Fruit fly (Drosophila melanogaster): ENCODE results near the gene Arp5.
A peak's percentile ranks its signal among the peaks of the same experiment; 100 is the strongest.

Gene Arp5

DNA sequence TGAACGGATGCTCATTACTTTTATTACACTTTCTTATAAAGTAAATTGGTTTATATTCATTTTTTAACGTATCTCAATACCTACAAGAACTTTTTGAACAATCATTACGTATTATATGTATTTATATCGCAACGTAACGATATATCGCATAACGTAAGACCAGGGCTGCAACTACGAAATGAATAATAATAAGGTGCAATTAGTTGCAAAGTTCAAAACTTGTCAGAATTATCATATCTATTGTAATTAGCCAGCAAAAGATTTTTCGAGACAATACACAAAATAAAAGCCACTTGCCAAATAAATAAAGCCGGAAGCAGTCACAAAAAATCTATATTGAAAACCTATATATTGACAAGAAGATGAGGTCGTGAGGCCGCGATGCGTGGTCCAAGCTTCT is 30.0 kb downstream of the Arp5 start (continued):
- TF ChIP-seq CG7928 (GFP tag; optimal IDR thresholded peaks at IDR 0.05) (peak; percentile 87), usp (GFP tag; optimal IDR thresholded peaks at IDR 0.05) (no peak), dmrt99B (tag; optimal IDR thresholded peaks at IDR 0.05) (no peak), ac (GFP tag; optimal IDR thresholded peaks at IDR 0.05) (no peak), CG17361 (GFP tag; IDR thresholded peaks at IDR 0.05) (no peak), Ptx1 (GFP tag; IDR thresholded peaks at IDR 0.05) (no peak), CG32767 (GFP tag; IDR thresholded peaks at IDR 0.05) (peak; percentile 33; the same call in 1 of the 2 replicates), CG6254 (GFP tag; optimal IDR thresholded peaks at IDR 0.05) (peak; percentile 66), ems (GFP tag; optimal IDR thresholded peaks at IDR 0.05) (peak; percentile 15), HLH4C (GFP tag; IDR thresholded peaks at IDR 0.05; ENCODE audit: partially characterized antibody) (peak; percentile 51; the same call in 2 of the 3 replicates), jumu (GFP tag; optimal IDR thresholded peaks at IDR 0.05) (peak; percentile 8), zfh2 (GFP tag; optimal IDR thresholded peaks at IDR 0.05) (peak; percentile 57), CoRest (tag; optimal IDR thresholded peaks at IDR 0.05) (peak; percentile 37), CG2129 (GFP tag; IDR thresholded peaks at IDR 0.05; ENCODE audit: partially characterized antibody) (peak; percentile 47), phol (tag; optimal IDR thresholded peaks at IDR 0.05) (peak; percentile 37), Med (GFP tag) (peak; percentile 93), Mes4 (GFP tag; optimal IDR thresholded peaks at IDR 0.05) (no peak), Elba2 (GFP tag; optimal IDR thresholded peaks at IDR 0.05) (no peak), CG1024 (GFP tag; IDR thresholded peaks at IDR 0.05) (no peak), caup (GFP tag; optimal IDR thresholded peaks at IDR 0.05; ENCODE audit: severe bottlenecking) (peak; percentile 2), h (optimal IDR thresholded peaks at IDR 0.05) (no peak), Atf6 (GFP tag; IDR thresholded peaks at IDR 0.05) (peak; percentile 10; the same call in 1 of the 2 replicates), Chrac-16 (GFP tag; optimal IDR thresholded peaks at IDR 0.05) (peak; percentile 48), CG9932 (GFP tag; IDR thresholded peaks at IDR 0.05) (peak; percentile 65), CG8944 (GFP tag; optimal IDR thresholded peaks at IDR 0.05) (no peak), tna (GFP tag; IDR thresholded peaks at IDR 0.05; ENCODE audit: partially characterized antibody) (peak; percentile 14; the same call in 1 of the 2 replicates), CG10979 (tag; optimal IDR thresholded peaks at IDR 0.05) (no peak), Dfd (GFP tag; optimal IDR thresholded peaks at IDR 0.05) (no peak), exex (tag; optimal IDR thresholded peaks at IDR 0.05) (no peak), CG11093 (GFP tag; IDR thresholded peaks at IDR 0.05) (no peak), CG3281 (GFP tag; optimal IDR thresholded peaks at IDR 0.05) (no peak), E2f2 (GFP tag; IDR thresholded peaks at IDR 0.05) (peak; percentile 66), luna (GFP tag; optimal IDR thresholded peaks at IDR 0.05) (no peak), danr (GFP tag; IDR thresholded peaks at IDR 0.05) (no peak), CG1602 (GFP tag; optimal IDR thresholded peaks at IDR 0.05) (no peak), CG9437 (GFP tag; optimal IDR thresholded peaks at IDR 0.05) (peak; percentile 100), CG4617 (GFP tag; optimal IDR thresholded peaks at IDR 0.05; ENCODE audit: borderline replicate concordance) (no peak), CG10209 (GFP tag; optimal IDR thresholded peaks at IDR 0.05) (peak; percentile 3), CG32772 (GFP tag; IDR thresholded peaks at IDR 0.05) (no peak), CG3163 (GFP tag; optimal IDR thresholded peaks at IDR 0.05) (no peak), CG4707 (GFP tag; optimal IDR thresholded peaks at IDR 0.05) (no peak), nom (GFP tag; optimal IDR thresholded peaks at IDR 0.05) (no peak), Sry-δ (GFP tag; optimal IDR thresholded peaks at IDR 0.05) (peak; percentile 74), CG6689 (GFP tag; IDR thresholded peaks at IDR 0.05) (peak; percentile 87), Ets65A (GFP tag) (peak; percentile 92), mirr (GFP tag; optimal IDR thresholded peaks at IDR 0.05) (no peak), CG2116 (GFP tag; optimal IDR thresholded peaks at IDR 0.05) (peak; percentile 53), unc-4 (GFP tag; IDR thresholded peaks at IDR 0.05; ENCODE audit: partially characterized antibody) (peak; percentile 87), Mad (GFP tag; optimal IDR thresholded peaks at IDR 0.05) (peak; percentile 3), H15 (GFP tag; IDR thresholded peaks at IDR 0.05) (peak; percentile 25; the same call in 1 of the 3 replicates), Dref (GFP tag; IDR thresholded peaks at IDR 0.05) (no peak), hth (optimal IDR thresholded peaks at IDR 0.05) (no peak)
